Fruit fly (Drosophila melanogaster) whole organism, embryonic: ENCODE measurements around the gene org-1.
A peak's percentile ranks its signal among the peaks of the same experiment; 100 is the strongest.

Experiments used
- Blimp-1 ChIP-seq: fragments of 200-800 bp; sonication (Bioruptor generic); optimal IDR thresholded peaks from 3 replicates; lab custom pipeline; 2018; ENCODE audit warnings: missing biosample characterization, missing genetic modification characterization, mild to moderate bottlenecking, moderate library complexity, missing genetic modification reagents
- CG1024 ChIP-seq: fragments of 200-800 bp; sonication (Bioruptor generic); IDR thresholded peaks from 2 replicates; pipeline ENCODE4 v1.3.6; 2022; ENCODE audit warnings: missing biosample characterization, missing genetic modification characterization
- CG10321 ChIP-seq: fragments of 200-800 bp; sonication (Bioruptor generic); IDR thresholded peaks from 2 replicates; pipeline ENCODE4 v1.3.6; 2022; ENCODE audit warnings: missing biosample characterization, missing genetic modification characterization
- CG10366 ChIP-seq: fragments of 200-800 bp; sonication (Bioruptor generic); IDR thresholded peaks from 2 replicates; pipeline ENCODE4 v1.3.6; 2022; ENCODE audit warnings: missing biosample characterization, missing genetic modification characterization
- CG10462 ChIP-seq: fragments of 200-800 bp; sonication (Bioruptor generic); optimal IDR thresholded peaks from 2 replicates; lab custom pipeline; 2016; ENCODE audit warnings: missing biosample characterization, missing genetic modification characterization
- CG11093 ChIP-seq: fragments of 200-800 bp; sonication (Bioruptor generic); IDR thresholded peaks from 3 replicates; pipeline ENCODE4 v1.3.6; 2022; ENCODE audit warnings: missing biosample characterization, missing genetic modification characterization
- CG11560 ChIP-seq: fragments of 200-800 bp; sonication (Bioruptor generic); IDR thresholded peaks from 3 replicates; pipeline ENCODE4 v1.3.6; 2022; ENCODE audit warnings: missing biosample characterization, missing genetic modification characterization
- CG12071 ChIP-seq: fragments of 200-800 bp; sonication (Bioruptor generic); optimal IDR thresholded peaks from 3 replicates; lab custom pipeline; 2018; ENCODE audit warnings: missing biosample characterization, mild to moderate bottlenecking, missing genetic modification characterization
- CG12219 ChIP-seq: fragments of 200-800 bp; sonication (Bioruptor generic); optimal IDR thresholded peaks from 3 replicates; lab custom pipeline; 2018; ENCODE audit warnings: missing biosample characterization, mild to moderate bottlenecking, missing genetic modification characterization
- CG14860 ChIP-seq: fragments of 200-800 bp; sonication (Bioruptor generic); IDR thresholded peaks from 3 replicates; pipeline ENCODE4 v1.3.6; 2022; ENCODE audit warnings: missing biosample characterization, missing genetic modification characterization; ENCODE audit not compliant: partially characterized antibody
- CG1602 ChIP-seq: fragments of 200-800 bp; sonication (Bioruptor generic); optimal IDR thresholded peaks from 3 replicates; lab custom pipeline; 2016; ENCODE audit warnings: missing biosample characterization, missing genetic modification characterization
- CG16815 ChIP-seq: fragments of 200-800 bp; sonication (Bioruptor generic); optimal IDR thresholded peaks from 3 replicates; lab custom pipeline; 2017; ENCODE audit warnings: missing biosample characterization, mild to moderate bottlenecking, missing genetic modification characterization
- CG17612 ChIP-seq: fragments of 200-800 bp; sonication (Bioruptor generic); IDR thresholded peaks from 2 replicates; pipeline ENCODE4 v1.3.6; 2022; ENCODE audit warnings: missing biosample characterization, missing genetic modification characterization
- CG18011 ChIP-seq: fragments of 200-800 bp; sonication (Bioruptor generic); optimal IDR thresholded peaks from 2 replicates; lab custom pipeline; 2017; ENCODE audit warnings: missing biosample characterization, missing genetic modification characterization, mild to moderate bottlenecking, moderate library complexity, missing genotype
- CG1832 ChIP-seq: fragments of 200-800 bp; sonication (Bioruptor generic); optimal IDR thresholded peaks from 2 replicates; lab custom pipeline; 2017; ENCODE audit warnings: missing biosample characterization, mild to moderate bottlenecking, missing genetic modification characterization, inconsistent platforms
- CG2116 ChIP-seq: fragments of 200-800 bp; sonication (Bioruptor generic); optimal IDR thresholded peaks from 3 replicates; lab custom pipeline; 2018; ENCODE audit warnings: missing biosample characterization, mild to moderate bottlenecking, missing genetic modification characterization
- CG2202 ChIP-seq: fragments of 200-800 bp; sonication (Bioruptor generic); optimal IDR thresholded peaks from 2 replicates; lab custom pipeline; 2018; ENCODE audit warnings: missing biosample characterization, mild to moderate bottlenecking, missing genetic modification characterization
- CG34224 ChIP-seq: fragments of 200-800 bp; sonication (Bioruptor generic); IDR thresholded peaks from 3 replicates; pipeline ENCODE4 v1.3.6; 2022; ENCODE audit warnings: missing biosample characterization, missing genetic modification characterization; ENCODE audit not compliant: partially characterized antibody
- CG4854 ChIP-seq: fragments of 200-800 bp; sonication (Bioruptor generic); optimal IDR thresholded peaks from 2 replicates; lab custom pipeline; 2016; ENCODE audit warnings: missing biosample characterization, missing genetic modification characterization, inconsistent platforms
- CG6854 ChIP-seq: fragments of 200-800 bp; sonication (Bioruptor generic); optimal IDR thresholded peaks from 3 replicates; lab custom pipeline; 2017; ENCODE audit warnings: missing biosample characterization, mild to moderate bottlenecking, missing genetic modification characterization
- CG8281 ChIP-seq: fragments of 200-800 bp; sonication (Bioruptor generic); optimal IDR thresholded peaks from 2 replicates; lab custom pipeline; 2018; ENCODE audit warnings: missing biosample characterization, mild to moderate bottlenecking, missing genetic modification characterization, moderate library complexity
- GATAe ChIP-seq: fragments of 200-800 bp; sonication (Bioruptor generic); conservative IDR thresholded peaks from 2 replicates; pipeline ENCODE4 v1.3.6; 2022; ENCODE audit warnings: missing biosample characterization, missing genetic modification characterization
- HLH4C ChIP-seq: fragments of 200-800 bp; sonication (Bioruptor generic); IDR thresholded peaks from 3 replicates; pipeline ENCODE4 v1.3.6; 2022; ENCODE audit warnings: missing biosample characterization, missing genetic modification characterization; ENCODE audit not compliant: partially characterized antibody
- Hr3 ChIP-seq: fragments of 200-800 bp; sonication (Bioruptor generic); optimal IDR thresholded peaks from 3 replicates; lab custom pipeline; 2016; ENCODE audit warnings: missing biosample characterization, missing genetic modification characterization
- Lhr ChIP-seq: fragments of 200-800 bp; sonication (Bioruptor generic); optimal IDR thresholded peaks from 3 replicates; lab custom pipeline; 2017; ENCODE audit warnings: mild to moderate bottlenecking, missing biosample characterization, missing genetic modification reagents, missing genetic modification characterization
- MBD-R2 ChIP-seq: fragments of 200-800 bp; sonication (Bioruptor generic); IDR thresholded peaks from 2 replicates; pipeline ENCODE4 v1.3.6; 2022; ENCODE audit warnings: missing biosample characterization, missing genetic modification characterization
- MESR4 ChIP-seq: fragments of 200-800 bp; sonication (Bioruptor generic); optimal IDR thresholded peaks from 2 replicates; lab custom pipeline; 2018; ENCODE audit warnings: missing biosample characterization, mild to moderate bottlenecking, missing genetic modification characterization, moderate library complexity
- NC2α ChIP-seq: fragments of 200-800 bp; sonication (Bioruptor generic); optimal IDR thresholded peaks from 2 replicates; lab custom pipeline; 2016; ENCODE audit warnings: missing biosample characterization, missing genetic modification characterization
- Poxn ChIP-seq: fragments of 200-800 bp; sonication (Bioruptor generic); IDR thresholded peaks from 2 replicates; pipeline ENCODE4 v1.3.6; 2022; ENCODE audit warnings: missing biosample characterization, missing genetic modification characterization
- Scr ChIP-seq: fragments of 200-800 bp; sonication (Bioruptor generic); IDR thresholded peaks from 2 replicates; pipeline ENCODE4 v1.3.6; 2022; ENCODE audit warnings: missing biosample characterization, missing genetic modification characterization; ENCODE audit not compliant: partially characterized antibody
- Xrp1 ChIP-seq: fragments of 200-800 bp; sonication (Bioruptor generic); IDR thresholded peaks from 2 replicates; pipeline ENCODE4 v1.3.6; 2022; ENCODE audit warnings: missing biosample characterization, missing genetic modification characterization
- amos ChIP-seq: fragments of 200-800 bp; sonication (Bioruptor generic); IDR thresholded peaks from 2 replicates; pipeline ENCODE4 v1.3.6; 2022; ENCODE audit warnings: missing biosample characterization, missing genetic modification characterization; ENCODE audit not compliant: partially characterized antibody
- aop ChIP-seq: fragments of 200-800 bp; sonication (Bioruptor generic); IDR thresholded peaks from 2 replicates; pipeline ENCODE4 v1.3.6; 2022; ENCODE audit warnings: missing biosample characterization, missing genetic modification characterization
- ap ChIP-seq: fragments of 200-800 bp; sonication (Bioruptor generic); IDR thresholded peaks from 2 replicates; pipeline ENCODE4 v1.3.6; 2022; ENCODE audit warnings: missing biosample characterization, missing genetic modification characterization
- cas ChIP-seq: fragments of 200-800 bp; sonication (Bioruptor generic); IDR thresholded peaks from 2 replicates; pipeline ENCODE4 v1.3.6; 2022; ENCODE audit warnings: missing biosample characterization, missing genetic modification characterization
- chn ChIP-seq: fragments of 200-800 bp; sonication (Bioruptor generic); optimal IDR thresholded peaks from 2 replicates; lab custom pipeline; 2016; ENCODE audit warnings: missing biosample characterization, missing genetic modification characterization
- ewg ChIP-seq: fragments of 200-800 bp; sonication (Bioruptor generic); optimal IDR thresholded peaks from 3 replicates; lab custom pipeline; 2017; ENCODE audit warnings: mild to moderate bottlenecking, missing biosample characterization, missing genetic modification reagents, missing genetic modification characterization
- jigr1 ChIP-seq: fragments of 200-800 bp; sonication (Bioruptor generic); IDR thresholded peaks from 3 replicates; pipeline ENCODE4 v1.3.6; 2022; ENCODE audit warnings: missing biosample characterization, missing genetic modification characterization
- kni ChIP-seq: fragments of 200-800 bp; sonication (Bioruptor generic); optimal IDR thresholded peaks from 3 replicates; lab custom pipeline; 2017; ENCODE audit warnings: mild to moderate bottlenecking, missing biosample characterization, missing genetic modification reagents, missing genetic modification characterization
- nau ChIP-seq: fragments of 200-800 bp; sonication (Bioruptor generic); optimal IDR thresholded peaks from 3 replicates; lab custom pipeline; 2017; ENCODE audit warnings: missing biosample characterization, mild to moderate bottlenecking, missing genetic modification characterization, missing genetic modification reagents
- oc ChIP-seq: fragments of 200-800 bp; sonication (Bioruptor generic); optimal IDR thresholded peaks from 2 replicates; lab custom pipeline; 2018; ENCODE audit warnings: missing biosample characterization, mild to moderate bottlenecking, missing genetic modification characterization, moderate library complexity
- p53 ChIP-seq: fragments of 200-800 bp; sonication (Bioruptor generic); optimal IDR thresholded peaks from 2 replicates; lab custom pipeline; 2016; ENCODE audit warnings: missing biosample characterization, missing genetic modification characterization
- pho ChIP-seq: fragments of 200-800 bp; sonication (Bioruptor generic); optimal IDR thresholded peaks from 2 replicates; lab custom pipeline; 2016; ENCODE audit warnings: missing biosample characterization, missing genetic modification characterization
- pum ChIP-seq: fragments of 200-800 bp; sonication (Bioruptor generic); optimal IDR thresholded peaks from 2 replicates; lab custom pipeline; 2016; ENCODE audit warnings: missing biosample characterization, missing genetic modification characterization
- ranshi ChIP-seq: fragments of 200-800 bp; sonication (Bioruptor generic); IDR thresholded peaks from 2 replicates; pipeline ENCODE4 v1.3.6; 2022; ENCODE audit warnings: missing biosample characterization, missing genetic modification characterization
- row ChIP-seq: fragments of 200-800 bp; sonication (Bioruptor generic); IDR thresholded peaks from 3 replicates; pipeline ENCODE4 v1.3.6; 2022; ENCODE audit warnings: missing biosample characterization, missing genetic modification characterization
- shn ChIP-seq: fragments of 200-800 bp; sonication (Bioruptor generic); optimal IDR thresholded peaks from 3 replicates; lab custom pipeline; 2016; ENCODE audit warnings: missing biosample characterization, missing genetic modification characterization
- sna ChIP-seq: fragments of 200-800 bp; sonication (Bioruptor generic); IDR thresholded peaks from 2 replicates; pipeline ENCODE4 v1.3.6; 2022; ENCODE audit warnings: missing biosample characterization, missing genetic modification characterization; ENCODE audit not compliant: partially characterized antibody
- ssp ChIP-seq: fragments of 200-800 bp; sonication (Bioruptor generic); IDR thresholded peaks from 2 replicates; pipeline ENCODE4 v1.3.6; 2022; ENCODE audit warnings: missing biosample characterization, missing genetic modification characterization
- vfl ChIP-seq: fragments of 200-800 bp; sonication (Bioruptor generic); optimal IDR thresholded peaks from 2 replicates; lab custom pipeline; 2016; ENCODE audit warnings: missing biosample characterization, missing genetic modification characterization
- zfh2 ChIP-seq: fragments of 200-800 bp; sonication (Bioruptor generic); optimal IDR thresholded peaks from 2 replicates; lab custom pipeline; 2016; ENCODE audit warnings: missing biosample characterization, missing genetic modification characterization

The org-1 gene

DNA sequence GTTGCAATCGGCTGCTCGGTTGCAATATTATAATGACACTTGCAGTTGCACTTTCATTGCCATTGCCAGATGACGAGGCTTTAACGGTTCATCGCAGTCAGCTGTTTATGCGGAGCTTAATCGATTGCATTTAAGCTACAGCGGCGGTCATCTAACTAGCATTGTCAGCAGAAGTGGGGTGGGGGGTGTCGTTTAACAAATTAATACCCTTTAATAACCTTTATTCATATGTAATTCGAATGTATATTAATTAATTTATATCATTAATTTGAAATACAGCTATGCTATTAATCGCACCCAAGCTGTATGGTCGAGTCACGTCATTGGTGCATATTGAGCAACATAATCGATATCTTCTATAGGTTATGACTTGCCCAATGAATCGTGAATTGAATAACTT lies 38.0 kb upstream of the org-1 start (continued):
- TF ChIP-seq kni (GFP tag; lab: Kevin White, UChicago) (no peak), CG6854 (no peak), aop (peak; percentile 54; the same call in 1 of the 2 replicates), ewg (GFP tag; lab: Kevin White, UChicago) (peak; percentile 72), CG10321 (peak; percentile 33; the same call in 1 of the 2 replicates), sna (GFP tag; lab: Robert Waterston, UW) (no peak), CG14860 (no peak), Hr3 (GFP tag; lab: Kevin White, UChicago) (peak; percentile 43), vfl (no peak), CG10366 (peak; percentile 87), CG10462 (GFP tag; lab: Kevin White, UChicago) (peak; percentile 47), CG4854 (GFP tag; lab: Kevin White, UChicago) (peak; percentile 25), oc (peak; percentile 84), ap (GFP tag; lab: Robert Waterston, UW) (peak; percentile 88), shn (GFP tag; lab: Kevin White, UChicago) (no peak), Blimp-1 (GFP tag; lab: Kevin White, UChicago) (peak; percentile 79), jigr1 (GFP tag; lab: Robert Waterston, UW) (peak; percentile 68; the same call in 1 of the 3 replicates), p53 (GFP tag; lab: Kevin White, UChicago) (no peak), CG18011 (GFP tag; lab: Kevin White, UChicago) (peak; percentile 13), ranshi (GFP tag; lab: Robert Waterston, UW) (peak; percentile 74; the same call in 1 of the 2 replicates), zfh2 (no peak), CG11093 (GFP tag; lab: Robert Waterston, UW) (peak; percentile 79; the same call in 2 of the 3 replicates), Poxn (GFP tag; lab: Robert Waterston, UW) (no peak), Scr (GFP tag; lab: Robert Waterston, UW) (no peak), CG17612 (GFP tag; lab: Robert Waterston, UW) (no peak), Lhr (GFP tag; lab: Kevin White, UChicago) (peak; percentile 43), ssp (peak; percentile 66), CG2202 (tag; lab: Kevin White, UChicago) (no peak), CG34224 (GFP tag; lab: Robert Waterston, UW) (no peak), CG11560 (tag; lab: Robert Waterston, UW) (0 out of 3 replicates have a peak, but pooled peaks have one; percentile 37), nau (peak; percentile 55), CG12071 (peak; percentile 78), CG2116 (GFP tag; lab: Kevin White, UChicago) (no peak), GATAe (0 out of 2 replicates have a peak, but pooled peaks have one; percentile 19), MESR4 (GFP tag; lab: Kevin White, UChicago) (no peak), pum (GFP tag; lab: Kevin White, UChicago) (peak; percentile 15), NC2α (GFP tag; lab: Kevin White, UChicago) (no peak), CG8281 (peak; percentile 56), CG1602 (GFP tag; lab: Kevin White, UChicago) (peak; percentile 47), chn (peak; percentile 0), cas (GFP tag; lab: Robert Waterston, UW) (no peak), CG1024 (GFP tag; lab: Robert Waterston, UW) (peak; percentile 72), MBD-R2 (GFP tag; lab: Robert Waterston, UW) (peak; percentile 33; the same call in 1 of the 2 replicates), HLH4C (no peak), CG1832 (GFP tag; lab: Kevin White, UChicago) (no peak), pho (GFP tag; lab: Kevin White, UChicago) (no peak), row (GFP tag; lab: Robert Waterston, UW) (peak; percentile 80), Xrp1 (GFP tag; lab: Robert Waterston, UW) (peak; percentile 83), CG12219 (peak; percentile 74), amos (no peak), CG16815 (GFP tag; lab: Kevin White, UChicago) (peak; percentile 8)
